Fruit fly (Drosophila melanogaster) whole organism, embryonic: Measurements from ENCODE around the gene CG31223.

ENCODE experiments used
- Ada2b ChIP-seq: fragments of 200-800 bp; sonication (Bioruptor generic); IDR thresholded peaks from 2 replicates; pipeline ENCODE4 v1.3.6; 2022; ENCODE audit warnings: missing biosample characterization, missing genetic modification characterization
- CG10654 ChIP-seq: fragments of 200-800 bp; sonication (Bioruptor generic); optimal IDR thresholded peaks from 2 replicates; lab custom pipeline; 2016; ENCODE audit warnings: missing biosample characterization, missing genetic modification characterization
- CG11093 ChIP-seq: fragments of 200-800 bp; sonication (Bioruptor generic); IDR thresholded peaks from 3 replicates; pipeline ENCODE4 v1.3.6; 2022; ENCODE audit warnings: missing biosample characterization, missing genetic modification characterization
- CG11695 ChIP-seq: fragments of 200-800 bp; sonication (Bioruptor generic); IDR thresholded peaks from 3 replicates; pipeline ENCODE4 v1.3.6; 2022; ENCODE audit warnings: missing biosample characterization, missing genetic modification characterization
- CG12391 ChIP-seq: fragments of 200-800 bp; sonication (Bioruptor generic); optimal IDR thresholded peaks from 3 replicates; lab custom pipeline; 2018; ENCODE audit warnings: missing biosample characterization, mild to moderate bottlenecking, missing genetic modification characterization, moderate library complexity
- CG14965 ChIP-seq: fragments of 200-800 bp; sonication (Bioruptor generic); optimal IDR thresholded peaks from 2 replicates; lab custom pipeline; 2016; ENCODE audit warnings: missing biosample characterization, missing genetic modification characterization, borderline replicate concordance
- CG1792 ChIP-seq: fragments of 200-800 bp; sonication (Bioruptor generic); optimal IDR thresholded peaks from 2 replicates; lab custom pipeline; 2016; ENCODE audit warnings: missing biosample characterization, missing genetic modification characterization
- CG18262 ChIP-seq: fragments of 200-800 bp; optimal IDR thresholded peaks from 3 replicates; lab custom pipeline; 2019; ENCODE audit warnings: missing biosample characterization, mild to moderate bottlenecking, missing genetic modification characterization, moderate library complexity
- CG30403 ChIP-seq: fragments of 200-800 bp; sonication (Bioruptor generic); optimal IDR thresholded peaks from 3 replicates; lab custom pipeline; 2016; ENCODE audit warnings: missing biosample characterization, missing genetic modification characterization
- CG3281 ChIP-seq: fragments of 200-800 bp; sonication (Bioruptor generic); optimal IDR thresholded peaks from 3 replicates; lab custom pipeline; 2017; ENCODE audit warnings: missing biosample characterization, mild to moderate bottlenecking, missing genetic modification characterization
- CG3847 ChIP-seq: fragments of 200-800 bp; sonication (Bioruptor generic); IDR thresholded peaks from 2 replicates; pipeline ENCODE4 v1.3.6; 2022; ENCODE audit warnings: missing biosample characterization, missing genetic modification characterization
- CG4730 ChIP-seq: fragments of 200-800 bp; sonication (Bioruptor generic); IDR thresholded peaks from 2 replicates; pipeline ENCODE4 v1.3.6; 2022; ENCODE audit warnings: missing biosample characterization, missing genetic modification characterization
- CG5245 ChIP-seq: fragments of 200-800 bp; sonication (Bioruptor generic); optimal IDR thresholded peaks from 3 replicates; lab custom pipeline; 2016; ENCODE audit warnings: missing biosample characterization, missing genetic modification characterization
- CG6272 ChIP-seq: fragments of 200-800 bp; sonication (Bioruptor generic); IDR thresholded peaks from 2 replicates; pipeline ENCODE4 v1.3.6; 2022; ENCODE audit warnings: missing biosample characterization, missing genetic modification characterization
- CG6854 ChIP-seq: fragments of 200-800 bp; sonication (Bioruptor generic); optimal IDR thresholded peaks from 3 replicates; lab custom pipeline; 2017; ENCODE audit warnings: missing biosample characterization, mild to moderate bottlenecking, missing genetic modification characterization
- CG7839 ChIP-seq: fragments of 200-800 bp; sonication (Bioruptor generic); optimal IDR thresholded peaks from 3 replicates; lab custom pipeline; 2018; ENCODE audit warnings: missing biosample characterization, mild to moderate bottlenecking, missing genetic modification characterization, moderate library complexity
- CG8089 ChIP-seq: fragments of 200-800 bp; sonication (Bioruptor generic); optimal IDR thresholded peaks from 3 replicates; lab custom pipeline; 2016; ENCODE audit warnings: missing biosample characterization, missing genetic modification characterization
- CG8388 ChIP-seq: fragments of 200-800 bp; sonication (Bioruptor generic); optimal IDR thresholded peaks from 2 replicates; lab custom pipeline; 2019; ENCODE audit warnings: missing biosample characterization, mild to moderate bottlenecking, missing genetic modification characterization, moderate library complexity
- CG8765 ChIP-seq: fragments of 200-800 bp; sonication (Bioruptor generic); IDR thresholded peaks from 2 replicates; pipeline ENCODE4 v1.3.6; 2022; ENCODE audit warnings: missing biosample characterization, missing genetic modification characterization
- CG9932 ChIP-seq: fragments of 200-800 bp; sonication (Bioruptor generic); IDR thresholded peaks from 2 replicates; pipeline ENCODE4 v1.3.6; 2022; ENCODE audit warnings: missing biosample characterization, missing genetic modification characterization
- CTCF ChIP-seq: fragments of 200-800 bp; sonication (Bioruptor generic); optimal IDR thresholded peaks from 2 replicates; lab custom pipeline; 2017; ENCODE audit warnings: missing biosample characterization, mild to moderate bottlenecking, missing genetic modification characterization, moderate library complexity
- CoRest ChIP-seq: fragments of 200-800 bp; sonication (Bioruptor generic); optimal IDR thresholded peaks from 3 replicates; lab custom pipeline; 2018; ENCODE audit warnings: missing biosample characterization, mild to moderate bottlenecking, missing genetic modification characterization, moderate library complexity
- Dip3 ChIP-seq: fragments of 200-800 bp; sonication (Bioruptor generic); optimal IDR thresholded peaks from 3 replicates; lab custom pipeline; 2016; ENCODE audit warnings: missing biosample characterization, missing genetic modification characterization
- Fer1 ChIP-seq: fragments of 200-800 bp; sonication (Bioruptor generic); optimal IDR thresholded peaks from 2 replicates; lab custom pipeline; 2017; ENCODE audit warnings: missing biosample characterization, mild to moderate bottlenecking, missing genetic modification characterization
- Fer2 ChIP-seq: fragments of 200-800 bp; sonication (Bioruptor generic); optimal IDR thresholded peaks from 2 replicates; lab custom pipeline; 2018; ENCODE audit warnings: missing biosample characterization, mild to moderate bottlenecking, missing genetic modification characterization, moderate library complexity
- HHEX ChIP-seq: fragments of 200-800 bp; sonication (Bioruptor generic); optimal IDR thresholded peaks from 3 replicates; lab custom pipeline; 2017; ENCODE audit warnings: missing biosample characterization, mild to moderate bottlenecking, missing genetic modification characterization, missing genetic modification reagents
- HLH4C ChIP-seq: fragments of 200-800 bp; sonication (Bioruptor generic); IDR thresholded peaks from 3 replicates; pipeline ENCODE4 v1.3.6; 2022; ENCODE audit warnings: missing biosample characterization, missing genetic modification characterization; ENCODE audit not compliant: partially characterized antibody
- Hr51 ChIP-seq, 2 experiments: fragments of 200-800 bp; sonication (Bioruptor generic); optimal IDR thresholded peaks; 2 replicates in 1 of 2; 3 replicates in 1 of 2; lab custom pipeline; 2016 to 2018; ENCODE audit warnings: missing biosample characterization in 2 of 2, missing genetic modification characterization in 2 of 2, mild to moderate bottlenecking in 1 of 2, moderate library complexity in 1 of 2
- Meics ChIP-seq: fragments of 200-800 bp; sonication (Bioruptor generic); optimal IDR thresholded peaks from 2 replicates; lab custom pipeline; 2017; ENCODE audit warnings: missing biosample characterization, mild to moderate bottlenecking, missing genetic modification characterization
- Myb ChIP-seq: fragments of 200-800 bp; sonication (Bioruptor generic); optimal IDR thresholded peaks from 2 replicates; lab custom pipeline; 2016; ENCODE audit warnings: missing biosample characterization, missing genetic modification characterization
- NC2α ChIP-seq: fragments of 200-800 bp; sonication (Bioruptor generic); optimal IDR thresholded peaks from 2 replicates; lab custom pipeline; 2016; ENCODE audit warnings: missing biosample characterization, missing genetic modification characterization
- Six4 ChIP-seq: fragments of 200-800 bp; sonication (Bioruptor generic); optimal IDR thresholded peaks from 2 replicates; lab custom pipeline; 2016; ENCODE audit warnings: missing biosample characterization, missing genetic modification characterization
- bigmax ChIP-seq: fragments of 200-800 bp; sonication (Bioruptor generic); optimal IDR thresholded peaks from 2 replicates; lab custom pipeline; 2018; ENCODE audit warnings: missing biosample characterization, mild to moderate bottlenecking, missing genetic modification characterization
- caup ChIP-seq: fragments of 200-800 bp; sonication (Bioruptor generic); optimal IDR thresholded peaks from 3 replicates; lab custom pipeline; 2017; ENCODE audit warnings: missing biosample characterization, mild to moderate bottlenecking, missing genetic modification characterization, moderate library complexity; ENCODE audit not compliant: severe bottlenecking
- ci ChIP-seq: fragments of 200-800 bp; sonication (Bioruptor generic); IDR thresholded peaks from 3 replicates; pipeline ENCODE4 v1.3.6; 2022; ENCODE audit warnings: missing biosample characterization, missing genetic modification characterization
- dati ChIP-seq: fragments of 200-800 bp; sonication (Bioruptor generic); IDR thresholded peaks from 2 replicates; pipeline ENCODE4 v1.3.6; 2022; ENCODE audit warnings: missing biosample characterization, missing genetic modification characterization
- dpn ChIP-seq, 2 experiments: fragments of 200-800 bp; sonication (Bioruptor generic); optimal IDR thresholded peaks; 3 replicates each; lab custom pipeline; 2016; ENCODE audit warnings: missing biosample characterization in 2 of 2, missing genetic modification characterization in 2 of 2
- emc ChIP-seq: fragments of 200-800 bp; sonication (Bioruptor generic); optimal IDR thresholded peaks from 2 replicates; lab custom pipeline; 2016; ENCODE audit warnings: missing biosample characterization, missing genetic modification characterization
- ewg ChIP-seq: fragments of 200-800 bp; sonication (Bioruptor generic); optimal IDR thresholded peaks from 3 replicates; lab custom pipeline; 2017; ENCODE audit warnings: mild to moderate bottlenecking, missing biosample characterization, missing genetic modification reagents, missing genetic modification characterization
- fru ChIP-seq: fragments of >200 bp; optimal IDR thresholded peaks from 2 replicates; lab custom pipeline; 2017
- kay ChIP-seq: fragments of 200-800 bp; sonication (Bioruptor generic); optimal IDR thresholded peaks from 2 replicates; lab custom pipeline; 2016; ENCODE audit warnings: missing biosample characterization, missing genetic modification characterization
- phol ChIP-seq: fragments of 200-800 bp; sonication (Bioruptor generic); optimal IDR thresholded peaks from 3 replicates; lab custom pipeline; 2018; ENCODE audit warnings: missing biosample characterization, mild to moderate bottlenecking, missing genetic modification characterization, moderate library complexity
- ro ChIP-seq: fragments of 200-800 bp; sonication (Bioruptor generic); IDR thresholded peaks from 2 replicates; pipeline ENCODE4 v1.3.6; 2022; ENCODE audit warnings: missing biosample characterization, missing genetic modification characterization
- run ChIP-seq: fragments of 200-800 bp; sonication (Bioruptor generic); optimal IDR thresholded peaks from 3 replicates; lab custom pipeline; 2018; ENCODE audit warnings: missing biosample characterization, mild to moderate bottlenecking, missing genetic modification characterization
- sima ChIP-seq: fragments of 200-800 bp; sonication (Bioruptor generic); optimal IDR thresholded peaks from 2 replicates; lab custom pipeline; 2016; ENCODE audit warnings: missing biosample characterization, missing genetic modification characterization
- sob ChIP-seq: fragments of 200-800 bp; sonication (Bioruptor generic); IDR thresholded peaks from 2 replicates; pipeline ENCODE4 v1.3.6; 2022; ENCODE audit warnings: missing biosample characterization, missing genetic modification characterization
- tgo ChIP-seq: fragments of 200-800 bp; sonication (Bioruptor generic); IDR thresholded peaks from 3 replicates; pipeline ENCODE4 v1.3.6; 2022; ENCODE audit warnings: missing biosample characterization, missing genetic modification characterization
- tna ChIP-seq: fragments of 200-800 bp; sonication (Bioruptor generic); IDR thresholded peaks from 2 replicates; pipeline ENCODE4 v1.3.6; 2022; ENCODE audit warnings: missing biosample characterization, missing genetic modification characterization; ENCODE audit not compliant: partially characterized antibody
- wdn ChIP-seq: fragments of 200-800 bp; sonication (Bioruptor generic); IDR thresholded peaks from 2 replicates; pipeline ENCODE4 v1.3.6; 2022; ENCODE audit warnings: missing biosample characterization, missing genetic modification characterization
- yki ChIP-seq: fragments of >200 bp; optimal IDR thresholded peaks from 3 replicates; lab custom pipeline; 2018
- z ChIP-seq: fragments of 200-800 bp; sonication (Bioruptor generic); IDR thresholded peaks from 3 replicates; pipeline ENCODE4 v1.3.6; 2022; ENCODE audit warnings: missing biosample characterization, missing genetic modification characterization
- zf30C ChIP-seq: fragments of 200-800 bp; sonication (Bioruptor generic); optimal IDR thresholded peaks from 3 replicates; lab custom pipeline; 2018; ENCODE audit warnings: missing biosample characterization, mild to moderate bottlenecking, missing genetic modification characterization
- zfh1 ChIP-seq: fragments of 200-800 bp; sonication (Bioruptor generic); IDR thresholded peaks from 3 replicates; pipeline ENCODE4 v1.3.6; 2022; ENCODE audit warnings: missing biosample characterization, missing genetic modification characterization

The CG31223 gene

dm6 chr3R:20833664-20834063, 2.7 kb downstream of the CG31223 start (continued):
- TF ChIP-seq CG11695 (0 out of 3 replicates have a peak, but pooled peaks have one; percentile 28), bigmax (GFP tag; lab: Kevin White, UChicago) (no peak), CG7839 (tag; lab: Kevin White, UChicago) (peak; percentile 39), CG6272 (GFP tag; lab: Robert Waterston, UW) (no peak), CG14965 (GFP tag; lab: Kevin White, UChicago) (no peak), CoRest (tag; lab: Kevin White, UChicago) (peak; percentile 21), CG8388 (GFP tag; lab: Kevin White, UChicago) (peak; percentile 30), CTCF (GFP tag; lab: Kevin White, UChicago) (no peak), emc (GFP tag; lab: Kevin White, UChicago) (no peak), yki (no peak), zf30C (GFP tag; lab: Kevin White, UChicago) (peak; percentile 62), CG3847 (GFP tag; lab: Robert Waterston, UW) (no peak), Fer1 (GFP tag; lab: Kevin White, UChicago) (no peak), CG8089 (GFP tag; lab: Kevin White, UChicago) (no peak), wdn (no peak), Hr51 (GFP tag; optimal IDR thresholded peaks at IDR 0.05; lab: Kevin White, UChicago) (peak in 1 of 2 experiments; percentile 29), run (tag; lab: Kevin White, UChicago) (no peak), caup (GFP tag; lab: Kevin White, UChicago) (no peak), zfh1 (no peak), dati (0 out of 2 replicates have a peak, but pooled peaks have one; percentile 3), CG1792 (GFP tag; lab: Kevin White, UChicago) (no peak), dpn (GFP tag; optimal IDR thresholded peaks at IDR 0.05; lab: Kevin White, UChicago) (no peak), sima (GFP tag; lab: Kevin White, UChicago) (no peak), CG8765 (GFP tag; lab: Robert Waterston, UW) (no peak), CG9932 (GFP tag; lab: Robert Waterston, UW) (no peak), tna (GFP tag; lab: Robert Waterston, UW) (no peak), fru (lab: Kevin White, UChicago) (no peak), HLH4C (GFP tag; lab: Robert Waterston, UW) (no peak), kay (GFP tag; lab: Kevin White, UChicago) (no peak), phol (tag; lab: Kevin White, UChicago) (peak; percentile 38), CG5245 (no peak), Fer2 (tag; lab: Kevin White, UChicago) (no peak), CG11093 (GFP tag; lab: Robert Waterston, UW) (no peak), CG12391 (tag; lab: Kevin White, UChicago) (peak; percentile 45), z (GFP tag; lab: Robert Waterston, UW) (peak; percentile 83), Ada2b (0 out of 2 replicates have a peak, but pooled peaks have one; percentile 12), CG30403 (GFP tag; lab: Kevin White, UChicago) (peak; percentile 19), CG18262 (tag; lab: Kevin White, UChicago) (peak; percentile 8), CG10654 (GFP tag; lab: Kevin White, UChicago) (no peak), Myb (peak; percentile 2), CG4730 (GFP tag; lab: Robert Waterston, UW) (no peak), NC2α (GFP tag; lab: Kevin White, UChicago) (no peak), Meics (no peak), CG3281 (no peak), ci (GFP tag; lab: Robert Waterston, UW) (peak; percentile 62; the same call in 1 of the 3 replicates), Dip3 (GFP tag; lab: Kevin White, UChicago) (no peak), tgo (GFP tag; lab: Robert Waterston, UW) (no peak), sob (no peak), Six4 (peak; percentile 20), ewg (no peak), CG6854 (GFP tag; lab: Kevin White, UChicago) (peak; percentile 25), ro (no peak), HHEX (GFP tag; lab: Kevin White, UChicago) (no peak)
